Worm (Caenorhabditis elegans): ENCODE measurements around the gene cdk-12.

- TF ChIP-seq him-1 (tag; optimal IDR thresholded peaks at IDR 0.05) (no peak), dao-5 (tag; optimal IDR thresholded peaks at IDR 0.05) (no peak)
Measured at ce11 chrIII:4291216-4291691, 41.5 kb upstream of the cdk-12 start, which contains the start of gene mcm-5.
